Worm (Caenorhabditis elegans): ENCODE data around the gene F19G12.11.

Gene F19G12.11

DNA sequence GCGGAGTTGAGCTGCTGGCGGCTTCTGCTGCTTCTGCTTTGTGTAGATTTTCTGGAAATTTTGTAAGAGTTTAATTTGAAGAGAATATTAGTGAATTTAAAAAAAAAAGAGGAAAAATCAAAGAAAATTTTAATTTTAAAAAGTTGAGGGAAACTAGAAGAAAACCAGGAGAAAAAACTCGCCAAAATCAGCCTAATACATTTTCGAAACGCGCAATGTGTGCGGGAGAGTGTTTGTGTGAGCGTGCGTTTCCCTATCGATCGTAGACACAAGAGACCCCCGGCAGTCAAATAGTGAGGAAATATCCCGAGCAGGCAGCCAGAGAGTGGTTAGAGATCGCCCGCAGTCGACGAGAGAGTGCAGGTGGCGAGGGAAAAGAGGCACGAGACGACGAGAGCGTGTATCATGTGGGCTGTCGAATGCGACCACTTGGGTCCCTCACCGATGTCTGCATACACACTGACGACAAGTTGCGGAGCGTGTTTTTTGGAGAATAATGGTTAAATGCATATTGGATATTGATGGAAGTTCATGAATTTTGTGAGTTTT lies 20.3 kb upstream of the F19G12.11 start, which contains the start of gene zfp-3:
zfp-3 (minus strand) TSS at position 51 of the 549 bp plus-strand sequence.
- TF ChIP-seq hnd-1 (tag; optimal IDR thresholded peaks at IDR 0.05) = no peak
- TF ChIP-seq B0310.2 (tag; optimal IDR thresholded peaks at IDR 0.05) = no peak
- TF ChIP-seq hmg-4 (GFP tag; optimal IDR thresholded peaks at IDR 0.05) = peak; percentile 75
- TF ChIP-seq ets-7 (tag; optimal IDR thresholded peaks at IDR 0.05) = no peak
- TF ChIP-seq tbx-37 (GFP tag; conservative IDR thresholded peaks at IDR 0.05) = no peak
- no peak for TF ChIP-seq sea-1 (GFP tag; conservative IDR thresholded peaks at IDR 0.05)
- TF ChIP-seq tra-4 (tag; optimal IDR thresholded peaks at IDR 0.05) = no peak
- TF ChIP-seq scrt-1 (GFP tag; IDR thresholded peaks at IDR 0.05) = no peak
- no peak for TF ChIP-seq pes-1 (GFP tag; IDR thresholded peaks at IDR 0.05)
- TF ChIP-seq aly-1 (tag; optimal IDR thresholded peaks at IDR 0.05) = peak; percentile 63
- TF ChIP-seq flt-1 (GFP tag; IDR thresholded peaks at IDR 0.05) = no peak
- no peak for TF ChIP-seq hmbx-1 (tag; optimal IDR thresholded peaks at IDR 0.05)
- TF ChIP-seq F13C5.2 (tag; optimal IDR thresholded peaks at IDR 0.05) = peak; percentile 70
- TF ChIP-seq tbx-11 (GFP tag; IDR thresholded peaks at IDR 0.05) = no peak

ce11 chrX:1445696-1446095 lies 19.4 kb upstream of the F19G12.11 start:
- TF ChIP-seq ceh-13 (GFP tag; optimal IDR thresholded peaks at IDR 0.05) (no peak), hmbx-1 (tag; optimal IDR thresholded peaks at IDR 0.05) (no peak), flt-1 (GFP tag; IDR thresholded peaks at IDR 0.05) (no peak), sea-1 (GFP tag; conservative IDR thresholded peaks at IDR 0.05) (no peak), pes-1 (GFP tag; IDR thresholded peaks at IDR 0.05) (no peak), hnd-1 (tag; optimal IDR thresholded peaks at IDR 0.05) (no peak), tbx-11 (GFP tag; IDR thresholded peaks at IDR 0.05) (no peak), tbx-37 (GFP tag; conservative IDR thresholded peaks at IDR 0.05) (no peak), scrt-1 (GFP tag; IDR thresholded peaks at IDR 0.05) (no peak), aly-1 (tag; optimal IDR thresholded peaks at IDR 0.05) (no peak), B0310.2 (tag; optimal IDR thresholded peaks at IDR 0.05) (no peak), tra-4 (tag; optimal IDR thresholded peaks at IDR 0.05) (no peak), hmg-4 (GFP tag; optimal IDR thresholded peaks at IDR 0.05) (no peak), ets-7 (tag; optimal IDR thresholded peaks at IDR 0.05) (no peak), F13C5.2 (tag; optimal IDR thresholded peaks at IDR 0.05) (no peak), ama-1 (optimal IDR thresholded peaks at IDR 0.05) (no peak), ceh-36 (tag; optimal IDR thresholded peaks at IDR 0.05) (no peak)

DNA sequence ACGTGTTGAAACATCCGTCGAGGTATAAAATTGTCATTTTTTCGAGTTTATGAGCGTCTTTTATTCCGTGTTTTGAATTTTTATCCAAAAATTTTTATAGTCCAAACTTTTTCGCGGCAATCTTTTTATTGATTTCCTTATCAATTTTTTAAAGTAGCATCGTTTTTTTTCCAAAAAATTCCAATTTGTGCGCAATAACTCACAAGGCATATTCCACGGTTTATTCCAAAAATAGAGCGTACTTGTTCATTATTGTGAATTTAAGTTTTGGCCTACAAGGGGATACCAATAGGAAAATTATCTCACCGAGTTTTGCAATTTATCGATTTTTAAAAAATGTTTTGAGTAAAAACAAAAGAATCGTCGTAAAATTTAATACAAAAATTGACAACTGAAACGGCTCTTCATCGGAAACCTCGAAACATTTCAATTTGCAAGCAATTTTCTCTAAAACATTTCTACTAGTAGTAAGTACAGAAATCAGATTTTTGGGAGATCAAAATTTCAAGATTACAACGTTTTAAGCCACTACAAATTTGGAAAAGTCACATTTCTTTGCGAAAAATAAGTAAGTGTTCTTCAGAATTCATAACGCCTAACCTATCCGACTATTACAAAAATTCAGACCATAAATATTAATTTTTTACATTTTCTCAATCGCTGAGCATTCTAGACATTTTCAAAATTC lies 17.4 kb upstream of the F19G12.11 start:
- TF ChIP-seq ama-1 (optimal IDR thresholded peaks at IDR 0.05) (no peak), F13C5.2 (tag; optimal IDR thresholded peaks at IDR 0.05) (peak; percentile 1), ceh-13 (GFP tag; optimal IDR thresholded peaks at IDR 0.05) (no peak), aly-1 (tag; optimal IDR thresholded peaks at IDR 0.05) (no peak), hmbx-1 (tag; optimal IDR thresholded peaks at IDR 0.05) (no peak), tra-4 (tag; optimal IDR thresholded peaks at IDR 0.05) (no peak)

- no peak for TF ChIP-seq ama-1 (optimal IDR thresholded peaks at IDR 0.05)
- TF ChIP-seq sea-1 (GFP tag; conservative IDR thresholded peaks at IDR 0.05) = no peak
- TF ChIP-seq ceh-13 (GFP tag; optimal IDR thresholded peaks at IDR 0.05) = no peak
- TF ChIP-seq hmbx-1 (tag; optimal IDR thresholded peaks at IDR 0.05) = no peak
- TF ChIP-seq ets-7 (tag; optimal IDR thresholded peaks at IDR 0.05) = no peak
- TF ChIP-seq scrt-1 (GFP tag; IDR thresholded peaks at IDR 0.05) = no peak
- no peak for TF ChIP-seq flt-1 (GFP tag; IDR thresholded peaks at IDR 0.05)
- no peak for TF ChIP-seq hmg-4 (GFP tag; optimal IDR thresholded peaks at IDR 0.05)
- no peak for TF ChIP-seq ceh-36 (tag; optimal IDR thresholded peaks at IDR 0.05)
- no peak for TF ChIP-seq F13C5.2 (tag; optimal IDR thresholded peaks at IDR 0.05)
These were observed 15.4 kb upstream of the F19G12.11 start for ce11 chrX:1441602-1442183.

DNA sequence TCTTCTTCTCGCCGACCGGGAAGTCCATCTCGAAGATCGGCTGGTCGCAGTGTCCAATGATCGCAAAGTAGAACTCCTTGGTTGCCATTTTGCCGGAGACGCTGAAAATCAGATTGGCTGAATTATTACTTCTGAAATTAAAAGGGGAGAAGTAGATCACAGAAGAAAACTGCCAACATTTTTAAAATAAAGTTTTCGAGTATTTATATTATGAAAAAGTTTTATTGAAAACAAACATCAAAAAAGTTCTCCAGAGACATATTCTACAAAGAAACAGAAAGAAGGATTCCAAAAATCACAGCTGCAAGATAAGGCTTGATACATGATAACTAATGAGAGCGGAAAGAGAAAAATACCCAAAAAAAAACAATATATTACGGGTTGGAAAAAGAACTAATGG lies 13.8 kb upstream of the F19G12.11 start, which contains the start of gene sedl-1:
sedl-1 (minus strand) TSS at position 101 of the 400 bp plus-strand sequence.
- TF ChIP-seq tbx-11 (GFP tag; IDR thresholded peaks at IDR 0.05) (no peak), hmg-4 (GFP tag; optimal IDR thresholded peaks at IDR 0.05) (no peak), B0310.2 (tag; optimal IDR thresholded peaks at IDR 0.05) (no peak), tbx-37 (GFP tag; conservative IDR thresholded peaks at IDR 0.05) (no peak), ama-1 (optimal IDR thresholded peaks at IDR 0.05) (no peak), ceh-36 (tag; optimal IDR thresholded peaks at IDR 0.05) (no peak), pes-1 (GFP tag; IDR thresholded peaks at IDR 0.05) (no peak), sea-1 (GFP tag; conservative IDR thresholded peaks at IDR 0.05) (no peak), F13C5.2 (tag; optimal IDR thresholded peaks at IDR 0.05) (no peak), tra-4 (tag; optimal IDR thresholded peaks at IDR 0.05) (no peak), ets-7 (tag; optimal IDR thresholded peaks at IDR 0.05) (no peak), hmbx-1 (tag; optimal IDR thresholded peaks at IDR 0.05) (no peak), scrt-1 (GFP tag; IDR thresholded peaks at IDR 0.05) (no peak), flt-1 (GFP tag; IDR thresholded peaks at IDR 0.05) (no peak), hnd-1 (tag; optimal IDR thresholded peaks at IDR 0.05) (no peak), ceh-13 (GFP tag; optimal IDR thresholded peaks at IDR 0.05) (no peak), aly-1 (tag; optimal IDR thresholded peaks at IDR 0.05) (no peak)

- TF ChIP-seq scrt-1 (GFP tag; IDR thresholded peaks at IDR 0.05) = no peak
- TF ChIP-seq ceh-13 (GFP tag; optimal IDR thresholded peaks at IDR 0.05) = no peak
- no peak for TF ChIP-seq hmbx-1 (tag; optimal IDR thresholded peaks at IDR 0.05)
- no peak for TF ChIP-seq tbx-11 (GFP tag; IDR thresholded peaks at IDR 0.05)
- no peak for TF ChIP-seq flt-1 (GFP tag; IDR thresholded peaks at IDR 0.05)
- TF ChIP-seq pes-1 (GFP tag; IDR thresholded peaks at IDR 0.05) = no peak
- TF ChIP-seq tbx-37 (GFP tag; conservative IDR thresholded peaks at IDR 0.05) = no peak
- no peak for TF ChIP-seq ceh-36 (tag; optimal IDR thresholded peaks at IDR 0.05)
- TF ChIP-seq ama-1 (optimal IDR thresholded peaks at IDR 0.05) = no peak
- TF ChIP-seq aly-1 (tag; optimal IDR thresholded peaks at IDR 0.05) = no peak
- no peak for TF ChIP-seq sea-1 (GFP tag; conservative IDR thresholded peaks at IDR 0.05)
- TF ChIP-seq F13C5.2 (tag; optimal IDR thresholded peaks at IDR 0.05) = no peak
- no peak for TF ChIP-seq hmg-4 (GFP tag; optimal IDR thresholded peaks at IDR 0.05)
- no peak for TF ChIP-seq hnd-1 (tag; optimal IDR thresholded peaks at IDR 0.05)
- no peak for TF ChIP-seq B0310.2 (tag; optimal IDR thresholded peaks at IDR 0.05)
- TF ChIP-seq tra-4 (tag; optimal IDR thresholded peaks at IDR 0.05) = no peak
- no peak for TF ChIP-seq ets-7 (tag; optimal IDR thresholded peaks at IDR 0.05)
These were observed 12.6 kb upstream of the F19G12.11 start for ce11 chrX:1438925-1439324.
